ENCODE assay signal across 2 fruit fly cellular contexts in the genomic region with DNA sequence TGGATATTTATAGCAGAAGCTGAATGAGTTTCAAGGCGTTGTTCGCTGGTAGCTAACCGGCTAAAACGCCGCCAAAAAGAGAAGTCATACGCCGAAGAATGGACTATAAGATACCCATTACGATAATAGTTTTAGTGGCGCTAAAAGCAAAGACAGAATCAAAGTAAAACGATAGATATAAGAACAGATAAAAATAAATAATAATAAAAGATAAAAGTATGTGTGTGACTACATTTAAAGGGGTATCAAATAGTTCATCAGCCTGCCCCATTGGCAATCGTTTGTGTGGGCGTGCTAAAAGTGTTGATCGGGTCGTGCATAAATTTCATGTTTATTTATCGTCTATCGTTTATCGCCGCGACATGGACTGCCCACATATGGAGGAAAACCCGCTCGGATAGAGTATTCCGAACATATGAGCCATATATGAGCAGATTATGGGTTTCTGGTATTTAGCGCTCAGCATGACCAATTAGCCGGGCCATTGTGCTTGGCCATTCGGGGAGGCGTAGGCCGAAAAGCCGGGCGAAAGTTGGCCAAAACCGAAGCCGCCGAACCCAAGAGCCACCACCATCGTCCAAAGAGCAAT.
A peak's percentile ranks its signal among the peaks of the same experiment; 100 is the strongest.
TF ChIP-seq lines count a peak whose summit lies in the region.

No protein-coding gene starts in this region.

TF ChIP-seq in whole organism, embryonic, 481 proteins besides CTCF, POLR2A, EP300 and RAD21 (continued from another document and continues in another):
- TF ChIP-seq dm (GFP tag; optimal IDR thresholded peaks at IDR 0.05; lab: Kevin White, UChicago) (no peak), lmd (GFP tag; IDR thresholded peaks at IDR 0.05; lab: Robert Waterston, UW) (peak; percentile 87), Myb (GFP tag; optimal IDR thresholded peaks at IDR 0.05; lab: Kevin White, UChicago) (no peak), Atf6 (GFP tag; IDR thresholded peaks at IDR 0.05; lab: Robert Waterston, UW) (peak; percentile 81), her (GFP tag; optimal IDR thresholded peaks at IDR 0.05; lab: Kevin White, UChicago) (no peak), CG33557 (GFP tag; optimal IDR thresholded peaks at IDR 0.05; lab: Kevin White, UChicago) (no peak), MTF-1 (GFP tag; optimal IDR thresholded peaks at IDR 0.05; lab: Kevin White, UChicago; ENCODE audit: borderline replicate concordance) (no peak), sqz (GFP tag; optimal IDR thresholded peaks at IDR 0.05; lab: Kevin White, UChicago) (no peak), GATAe (GFP tag; conservative IDR thresholded peaks at IDR 0.05; lab: Robert Waterston, UW) (no peak), Adf1 (GFP tag; IDR thresholded peaks at IDR 0.05; lab: Robert Waterston, UW) (peak; percentile 18; the same call in 1 of the 2 replicates), CG34422 (GFP tag; IDR thresholded peaks at IDR 0.05; lab: Robert Waterston, UW) (peak; percentile 74), danr (GFP tag; IDR thresholded peaks at IDR 0.05; lab: Robert Waterston, UW) (peak; percentile 68), Bgb (GFP tag; IDR thresholded peaks at IDR 0.05; lab: Robert Waterston, UW; ENCODE audit: partially characterized antibody) (0 out of 2 replicates have a peak, but pooled peaks have one; percentile 24), CG18619 (GFP tag; optimal IDR thresholded peaks at IDR 0.05; lab: Kevin White, UChicago) (peak; percentile 55), Poxn (GFP tag; IDR thresholded peaks at IDR 0.05; lab: Robert Waterston, UW) (peak; percentile 51; the same call in 1 of the 2 replicates), CG8388 (GFP tag; optimal IDR thresholded peaks at IDR 0.05; lab: Kevin White, UChicago) (no peak), ac (GFP tag; optimal IDR thresholded peaks at IDR 0.05; lab: Kevin White, UChicago) (no peak), jumu (GFP tag; optimal IDR thresholded peaks at IDR 0.05; lab: Kevin White, UChicago) (no peak), Meics (GFP tag; optimal IDR thresholded peaks at IDR 0.05; lab: Kevin White, UChicago) (peak; percentile 70), CG11085 (GFP tag; IDR thresholded peaks at IDR 0.05; lab: Robert Waterston, UW) (0 out of 2 replicates have a peak, but pooled peaks have one; percentile 29), CG5953 (GFP tag; IDR thresholded peaks at IDR 0.05; lab: Robert Waterston, UW) (peak; percentile 41; the same call in 1 of the 2 replicates), HHEX (GFP tag; optimal IDR thresholded peaks at IDR 0.05; lab: Kevin White, UChicago) (peak; percentile 67), Stat92E (GFP tag; optimal IDR thresholded peaks at IDR 0.05; lab: Kevin White, UChicago) (no peak), Hey (tag; optimal IDR thresholded peaks at IDR 0.05; lab: Kevin White, UChicago) (no peak), crol (GFP tag; IDR thresholded peaks at IDR 0.05; lab: Robert Waterston, UW) (no peak), Hmr (GFP tag; optimal IDR thresholded peaks at IDR 0.05; lab: Kevin White, UChicago) (peak; percentile 70), fd102C (GFP tag; optimal IDR thresholded peaks at IDR 0.05; lab: Kevin White, UChicago) (no peak), CG9876 (GFP tag; optimal IDR thresholded peaks at IDR 0.05; lab: Kevin White, UChicago) (no peak), Ravus (GFP tag; IDR thresholded peaks at IDR 0.05; lab: Robert Waterston, UW) (peak; percentile 41), Mrtf (GFP tag; IDR thresholded peaks at IDR 0.05; lab: Robert Waterston, UW) (peak; percentile 45; the same call in 2 of the 3 replicates), CG8290 (GFP tag; optimal IDR thresholded peaks at IDR 0.05; lab: Kevin White, UChicago) (no peak), CG8290 (tag; optimal IDR thresholded peaks at IDR 0.05; lab: Kevin White, UChicago) (no peak), Rfx (GFP tag; IDR thresholded peaks at IDR 0.05; lab: Robert Waterston, UW) (peak; percentile 86), CG1603 (tag; optimal IDR thresholded peaks at IDR 0.05; lab: Kevin White, UChicago) (peak; percentile 31), CG7928 (GFP tag; optimal IDR thresholded peaks at IDR 0.05; lab: Kevin White, UChicago) (peak; percentile 34), Spps (tag; optimal IDR thresholded peaks at IDR 0.05; lab: Kevin White, UChicago) (no peak), CG10366 (GFP tag; IDR thresholded peaks at IDR 0.05; lab: Robert Waterston, UW) (peak; percentile 67), Dip2 (GFP tag; IDR thresholded peaks at IDR 0.05; lab: Robert Waterston, UW) (no peak), dmrt99B (tag; optimal IDR thresholded peaks at IDR 0.05; lab: Kevin White, UChicago) (peak; percentile 82), cato (GFP tag; optimal IDR thresholded peaks at IDR 0.05; lab: Kevin White, UChicago; ENCODE audit: borderline replicate concordance) (no peak), CG14965 (GFP tag; optimal IDR thresholded peaks at IDR 0.05; lab: Kevin White, UChicago; ENCODE audit: borderline replicate concordance) (no peak), CG13624 (GFP tag; optimal IDR thresholded peaks at IDR 0.05; lab: Kevin White, UChicago) (no peak), Hr78 (GFP tag; optimal IDR thresholded peaks at IDR 0.05; lab: Kevin White, UChicago) (no peak), CG12391 (tag; optimal IDR thresholded peaks at IDR 0.05; lab: Kevin White, UChicago) (peak; percentile 66), CG2889 (GFP tag; IDR thresholded peaks at IDR 0.05; lab: Robert Waterston, UW) (peak; percentile 59; the same call in 1 of the 3 replicates), CHES-1-like (GFP tag; optimal IDR thresholded peaks at IDR 0.05; lab: Kevin White, UChicago) (no peak), pnt (GFP tag; optimal IDR thresholded peaks at IDR 0.05; lab: Kevin White, UChicago) (no peak), CG5180 (GFP tag; optimal IDR thresholded peaks at IDR 0.05; lab: Kevin White, UChicago) (no peak), CG3065 (GFP tag; optimal IDR thresholded peaks at IDR 0.05; lab: Kevin White, UChicago) (no peak), lov (optimal IDR thresholded peaks at IDR 0.05; lab: Kevin White, UChicago) (no peak), lov (GFP tag; IDR thresholded peaks at IDR 0.05; lab: Robert Waterston, UW) (no peak), seq (GFP tag; IDR thresholded peaks at IDR 0.05; lab: Robert Waterston, UW) (0 out of 2 replicates have a peak, but pooled peaks have one; percentile 19), Nf-YA (GFP tag; IDR thresholded peaks at IDR 0.05; lab: Robert Waterston, UW) (no peak), E2f2 (GFP tag; IDR thresholded peaks at IDR 0.05; lab: Robert Waterston, UW) (peak; percentile 33; the same call in 1 of the 2 replicates), Lim3 (GFP tag; IDR thresholded peaks at IDR 0.05; lab: Robert Waterston, UW) (no peak), CG43689 (GFP tag; IDR thresholded peaks at IDR 0.05; lab: Robert Waterston, UW) (no peak), Ssrp (tag; optimal IDR thresholded peaks at IDR 0.05; lab: Kevin White, UChicago) (peak; percentile 51), gcm (GFP tag; optimal IDR thresholded peaks at IDR 0.05; lab: Kevin White, UChicago) (peak; percentile 52), vvl (GFP tag; IDR thresholded peaks at IDR 0.05; lab: Robert Waterston, UW) (peak; percentile 86), bigmax (GFP tag; optimal IDR thresholded peaks at IDR 0.05; lab: Kevin White, UChicago) (no peak), CG1792 (GFP tag; optimal IDR thresholded peaks at IDR 0.05; lab: Kevin White, UChicago) (no peak), CG4854 (GFP tag; optimal IDR thresholded peaks at IDR 0.05; lab: Kevin White, UChicago) (no peak)

TF ChIP-seq in whole organism, prepupa, 60 proteins besides CTCF, POLR2A, EP300 and RAD21 (continued from another document):
- TF ChIP-seq CG4318 (GFP tag; optimal IDR thresholded peaks at IDR 0.05; lab: Kevin White, UChicago) (peak; percentile 21), cyc (GFP tag; optimal IDR thresholded peaks at IDR 0.05; lab: Kevin White, UChicago) (no peak), CG3919 (GFP tag; optimal IDR thresholded peaks at IDR 0.05; lab: Kevin White, UChicago) (peak; percentile 6), achi (GFP tag; optimal IDR thresholded peaks at IDR 0.05; lab: Kevin White, UChicago) (no peak), CG9139 (GFP tag; optimal IDR thresholded peaks at IDR 0.05; lab: Kevin White, UChicago) (no peak), Met (GFP tag; optimal IDR thresholded peaks at IDR 0.05; lab: Kevin White, UChicago) (no peak)
